Worm (Caenorhabditis elegans) whole organism, L2 larva: ENCODE data around the gene srz-6.

Source experiments
- C34F6.9 ChIP-seq: fragments of 150-350 bp; optimal IDR thresholded peaks from 2 replicates; lab custom pipeline; 2014; ENCODE audit warnings: missing biosample characterization, missing genetic modification characterization
- F13H6.1 ChIP-seq: sonication (generic microtip); optimal IDR thresholded peaks from 2 replicates; lab custom pipeline; 2016; ENCODE audit warnings: missing genetic modification characterization, missing compliant biosample characterization
- R02D3.7 ChIP-seq: fragments of 150-350 bp; optimal IDR thresholded peaks from 2 replicates; lab custom pipeline; 2014; ENCODE audit warnings: missing biosample characterization, missing genetic modification characterization
- Y55F3AM.14 ChIP-seq: fragments of 200-800 bp; sonication (Bioruptor generic); optimal IDR thresholded peaks from 2 replicates; lab custom pipeline; 2018; ENCODE audit warnings: mild to moderate bottlenecking, missing genetic modification characterization, missing compliant biosample characterization
- ZK546.5 ChIP-seq: sonication (generic microtip); optimal IDR thresholded peaks from 2 replicates; lab custom pipeline; 2017; ENCODE audit warnings: missing biosample characterization, missing genetic modification characterization
- alr-1 ChIP-seq: fragments of 150-350 bp; optimal IDR thresholded peaks from 2 replicates; lab custom pipeline; 2014; ENCODE audit warnings: missing biosample characterization, missing genetic modification characterization
- aly-2 ChIP-seq: fragments of 150-350 bp; optimal IDR thresholded peaks from 2 replicates; lab custom pipeline; 2014; ENCODE audit warnings: missing biosample characterization, missing genetic modification characterization
- ama-1 ChIP-seq: fragments of 150-350 bp; optimal IDR thresholded peaks from 2 replicates; lab custom pipeline; 2018; ENCODE audit warnings: inconsistent platforms
- blmp-1 ChIP-seq: sonication (generic microtip); optimal IDR thresholded peaks from 2 replicates; lab custom pipeline; 2017; ENCODE audit warnings: missing genetic modification characterization, mild to moderate bottlenecking, missing compliant biosample characterization, antibody characterized with exemption, moderate library complexity; ENCODE audit not compliant: insufficient read depth
- ceh-16 ChIP-seq: fragments of 150-350 bp; optimal IDR thresholded peaks from 2 replicates; lab custom pipeline; 2014; ENCODE audit warnings: missing biosample characterization, missing genetic modification characterization
- ceh-82 ChIP-seq: fragments of 150-350 bp; optimal IDR thresholded peaks from 2 replicates; lab custom pipeline; 2014; ENCODE audit warnings: missing biosample characterization, missing genetic modification characterization
- crh-2 ChIP-seq: sonication (generic microtip); optimal IDR thresholded peaks from 2 replicates; lab custom pipeline; 2017; ENCODE audit warnings: missing biosample characterization, missing genetic modification characterization
- dmd-4 ChIP-seq: sonication (generic microtip); optimal IDR thresholded peaks from 2 replicates; lab custom pipeline; 2017; ENCODE audit warnings: missing biosample characterization, missing genetic modification characterization
- egl-27 ChIP-seq: sonication (generic microtip); optimal IDR thresholded peaks from 3 replicates; lab custom pipeline; 2017; ENCODE audit warnings: missing biosample characterization, missing genetic modification reagents, missing genetic modification characterization
- elt-1 ChIP-seq: fragments of 150-350 bp; optimal IDR thresholded peaks from 2 replicates; lab custom pipeline; 2014; ENCODE audit warnings: missing biosample characterization, missing genetic modification characterization
- elt-3 ChIP-seq: sonication (generic microtip); optimal IDR thresholded peaks from 2 replicates; lab custom pipeline; 2017; ENCODE audit warnings: missing biosample characterization, missing genetic modification characterization
- fos-1 ChIP-seq: fragments of 150-350 bp; optimal IDR thresholded peaks from 2 replicates; lab custom pipeline; 2014; ENCODE audit warnings: missing biosample characterization, missing genetic modification characterization
- gmeb-1 ChIP-seq: fragments of 150-350 bp; optimal IDR thresholded peaks from 2 replicates; lab custom pipeline; 2014; ENCODE audit warnings: missing biosample characterization, missing genetic modification characterization
- lin-11 ChIP-seq: fragments of 150-350 bp; sonication (generic microtip); optimal IDR thresholded peaks from 2 replicates; lab custom pipeline; 2014; ENCODE audit warnings: missing biosample characterization, missing genetic modification characterization, inconsistent platforms, mixed read lengths
- lin-13 ChIP-seq: fragments of 150-350 bp; optimal IDR thresholded peaks from 2 replicates; lab custom pipeline; 2014; ENCODE audit warnings: missing biosample characterization, missing genetic modification reagents, missing genetic modification characterization
- lsy-2 ChIP-seq, 2 experiments: fragments of 150-350 bp in 1 of 2; sonication (generic microtip) in 1 of 2; optimal IDR thresholded peaks; 2 replicates each; lab custom pipeline; 2014 to 2017; ENCODE audit warnings: missing biosample characterization in 2 of 2, missing genetic modification characterization in 2 of 2
- mab-5 ChIP-seq: fragments of 150-350 bp; optimal IDR thresholded peaks from 2 replicates; lab custom pipeline; 2014; ENCODE audit warnings: missing biosample characterization, missing genetic modification characterization
- mbf-1 ChIP-seq: sonication (generic microtip); optimal IDR thresholded peaks from 2 replicates; lab custom pipeline; 2017; ENCODE audit warnings: missing biosample characterization, missing genetic modification characterization
- mdl-1 ChIP-seq, 2 experiments: fragments of 150-350 bp in 1 of 2; sonication (generic microtip) in 1 of 2; optimal IDR thresholded peaks; 2 replicates each; lab custom pipeline; 2017; ENCODE audit warnings: missing biosample characterization in 2 of 2, missing genetic modification characterization in 2 of 2
- nhr-10 ChIP-seq: sonication (generic microtip); optimal IDR thresholded peaks from 2 replicates; lab custom pipeline; 2017; ENCODE audit warnings: missing biosample characterization, missing genetic modification characterization
- nhr-11 ChIP-seq: fragments of 150-350 bp; optimal IDR thresholded peaks from 2 replicates; lab custom pipeline; 2014; ENCODE audit warnings: missing biosample characterization, missing genetic modification characterization
- nhr-129 ChIP-seq: fragments of 150-350 bp; optimal IDR thresholded peaks from 2 replicates; lab custom pipeline; 2014; ENCODE audit warnings: missing biosample characterization, missing genetic modification characterization
- nhr-21 ChIP-seq: fragments of 150-350 bp; optimal IDR thresholded peaks from 2 replicates; lab custom pipeline; 2014; ENCODE audit warnings: missing biosample characterization, missing genetic modification characterization
- nhr-23 ChIP-seq: fragments of 150-350 bp; optimal IDR thresholded peaks from 2 replicates; lab custom pipeline; 2014; ENCODE audit warnings: missing biosample characterization, missing genetic modification reagents, missing genetic modification characterization
- nhr-237 ChIP-seq: fragments of 150-350 bp; optimal IDR thresholded peaks from 2 replicates; lab custom pipeline; 2014; ENCODE audit warnings: missing biosample characterization, missing genetic modification characterization
- nhr-25 ChIP-seq: fragments of 150-350 bp; sonication (generic microtip); optimal IDR thresholded peaks from 3 replicates; lab custom pipeline; 2014; ENCODE audit warnings: missing biosample characterization, missing genetic modification characterization
- nhr-77 ChIP-seq: fragments of 150-350 bp; optimal IDR thresholded peaks from 2 replicates; lab custom pipeline; 2014; ENCODE audit warnings: missing biosample characterization, missing genetic modification characterization
- peb-1 ChIP-seq: fragments of 150-350 bp; optimal IDR thresholded peaks from 2 replicates; lab custom pipeline; 2014; ENCODE audit warnings: missing biosample characterization, missing genetic modification characterization
- sem-4 ChIP-seq: fragments of 150-350 bp; optimal IDR thresholded peaks from 2 replicates; lab custom pipeline; 2014; ENCODE audit warnings: missing biosample characterization, missing genetic modification reagents, missing genetic modification characterization
- skn-1 ChIP-seq: sonication (generic microtip); optimal IDR thresholded peaks from 2 replicates; lab custom pipeline; 2017; ENCODE audit warnings: missing biosample characterization, missing genetic modification characterization
- sma-3 ChIP-seq: sonication (generic microtip); optimal IDR thresholded peaks from 2 replicates; lab custom pipeline; 2016; ENCODE audit warnings: missing genetic modification reagents, missing genetic modification characterization, missing compliant biosample characterization
- sma-9 ChIP-seq, 2 experiments: fragments of 150-350 bp in 1 of 2; sonication (generic microtip) in 1 of 2; optimal IDR thresholded peaks; 2 replicates each; lab custom pipeline; 2014 to 2016; ENCODE audit warnings: missing genetic modification characterization in 2 of 2, mild to moderate bottlenecking in 1 of 2, missing biosample characterization in 1 of 2, missing compliant biosample characterization in 1 of 2, missing genetic modification reagents in 1 of 2, moderate library complexity in 1 of 2
- unc-39 ChIP-seq: fragments of 150-350 bp; optimal IDR thresholded peaks from 2 replicates; lab custom pipeline; 2014; ENCODE audit warnings: missing biosample characterization, missing genetic modification characterization
- unc-55 ChIP-seq: fragments of 150-350 bp; sonication (generic microtip); optimal IDR thresholded peaks from 3 replicates; lab custom pipeline; 2014; ENCODE audit warnings: missing biosample characterization, missing genetic modification reagents, missing genetic modification characterization
- unc-62 ChIP-seq: fragments of 150-350 bp; optimal IDR thresholded peaks from 2 replicates; lab custom pipeline; 2014; ENCODE audit warnings: missing biosample characterization, missing genetic modification reagents, missing genetic modification characterization
- zag-1 ChIP-seq: fragments of 150-350 bp; optimal IDR thresholded peaks from 2 replicates; lab custom pipeline; 2014; ENCODE audit warnings: missing biosample characterization, missing genetic modification characterization
- ztf-1 ChIP-seq: fragments of 200-800 bp; sonication (Bioruptor generic); conservative IDR thresholded peaks from 2 replicates; pipeline ENCODE4 v1.3.6; 2022; ENCODE audit warnings: missing genetic modification characterization, missing compliant biosample characterization
- ztf-11 ChIP-seq: sonication (generic microtip); optimal IDR thresholded peaks from 2 replicates; lab custom pipeline; 2017; ENCODE audit warnings: missing biosample characterization, missing genetic modification characterization
- ztf-4 ChIP-seq: fragments of 150-350 bp; optimal IDR thresholded peaks from 2 replicates; lab custom pipeline; 2014; ENCODE audit warnings: missing biosample characterization, missing genetic modification characterization

The srz-6 gene

ce11 chrII:12485060-12485459 is 7.0 kb upstream of the srz-6 start, which contains the start of gene F15A4.10:
TSS of gene F15A4.10 (minus strand) at chrII:12485160.
- TF ChIP-seq egl-27: no peak
- no peak for TF ChIP-seq alr-1 (tag; lab: Kevin White, UChicago)
- TF ChIP-seq ceh-82: no peak
- TF ChIP-seq ceh-16: no peak
- TF ChIP-seq aly-2 (tag; lab: Kevin White, UChicago): no peak

ce11 chrII:12488810-12489209 is 3.2 kb upstream of the srz-6 start:
- no peak for TF ChIP-seq mab-5 (tag; lab: Kevin White, UChicago)
- no peak for TF ChIP-seq ZK546.5 (tag; lab: Kevin White, UChicago)
- no peak for TF ChIP-seq nhr-11
- no peak for TF ChIP-seq unc-62 (GFP tag; lab: Kevin White, UChicago)
- TF ChIP-seq nhr-10: no peak
- no peak for TF ChIP-seq lin-11
- no peak for TF ChIP-seq nhr-77 (tag; lab: Kevin White, UChicago)
- no peak for TF ChIP-seq nhr-23
- no peak for TF ChIP-seq nhr-237
- no peak for TF ChIP-seq peb-1
- no peak for TF ChIP-seq F13H6.1 (tag; lab: Kevin White, UChicago)
- no peak for TF ChIP-seq dmd-4

ce11 chrII:12489903-12490302 is 2.1 kb upstream of the srz-6 start, which contains the start of gene T21B4.15:
TSS of gene T21B4.15 (plus strand) at chrII:12490203.
- TF ChIP-seq lsy-2 (tag; optimal IDR thresholded peaks at IDR 0.05; lab: Kevin White, UChicago): no peak
- TF ChIP-seq nhr-129: no peak
- no peak for TF ChIP-seq elt-3 (tag; lab: Kevin White, UChicago)
- TF ChIP-seq nhr-23: no peak
- no peak for TF ChIP-seq ama-1
- TF ChIP-seq C34F6.9: no peak
- TF ChIP-seq Y55F3AM.14 (GFP tag; lab: Kevin White, UChicago): no peak
- no peak for TF ChIP-seq alr-1 (tag; lab: Kevin White, UChicago)

ce11 chrII:12494067-12494477 is 2.0 kb downstream of the srz-6 start:
- TF ChIP-seq ztf-4 (tag; lab: Kevin White, UChicago): no peak
- TF ChIP-seq nhr-129: no peak
- TF ChIP-seq, all 48 proteins: peak for 0

- TF ChIP-seq lin-13 (GFP tag; lab: Kevin White, UChicago) (no peak), crh-2 (tag; lab: Kevin White, UChicago) (peak; percentile 60), zag-1 (no peak), nhr-25 (tag; lab: Kevin White, UChicago) (no peak), mbf-1 (tag; lab: Kevin White, UChicago) (no peak), unc-55 (GFP tag; lab: Kevin White, UChicago) (peak; percentile 71), sma-9 (GFP tag; optimal IDR thresholded peaks at IDR 0.05; lab: Kevin White, UChicago) (peak; percentile 85), sma-9 (tag; optimal IDR thresholded peaks at IDR 0.05; lab: Kevin White, UChicago) (no peak), mdl-1 (tag; optimal IDR thresholded peaks at IDR 0.05; lab: Kevin White, UChicago) (no peak), lin-11 (peak; percentile 69), skn-1 (tag; lab: Kevin White, UChicago) (no peak), nhr-21 (tag; lab: Kevin White, UChicago) (peak; percentile 60), ZK546.5 (tag; lab: Kevin White, UChicago) (no peak), nhr-77 (tag; lab: Kevin White, UChicago) (no peak), C34F6.9 (peak; percentile 56), ceh-82 (no peak), Y55F3AM.14 (GFP tag; lab: Kevin White, UChicago) (peak; percentile 54), elt-1 (tag; lab: Kevin White, UChicago) (no peak), nhr-11 (peak; percentile 8), F13H6.1 (tag; lab: Kevin White, UChicago) (peak; percentile 67), egl-27 (peak; percentile 53), unc-39 (tag; lab: Kevin White, UChicago) (no peak), fos-1 (tag; lab: Kevin White, UChicago) (peak; percentile 49), ztf-1 (GFP tag; lab: Robert Waterston, UW) (no peak), sma-3 (GFP tag; lab: Kevin White, UChicago) (peak; percentile 65), elt-3 (tag; lab: Kevin White, UChicago) (no peak), aly-2 (tag; lab: Kevin White, UChicago) (no peak), nhr-237 (no peak), ama-1 (no peak), sem-4 (peak; percentile 46), gmeb-1 (tag; lab: Kevin White, UChicago) (peak; percentile 69), ztf-11 (tag; lab: Kevin White, UChicago) (no peak), nhr-10 (no peak), R02D3.7 (tag; lab: Kevin White, UChicago) (no peak), alr-1 (tag; lab: Kevin White, UChicago) (no peak), nhr-129 (peak; percentile 75), blmp-1 (tag; lab: Kevin White, UChicago) (no peak), mab-5 (tag; lab: Kevin White, UChicago) (no peak), dmd-4 (no peak)
These were observed 2.6 kb downstream of the srz-6 start, which contains the start of gene col-85 for ce11 chrII:12494556-12495131. TSS of gene col-85 (minus strand) at chrII:12495095.
